Fruit fly (Drosophila melanogaster) whole organism, embryonic: ENCODE results near the gene CG33258.

Experiments used
- Atf-2 ChIP-seq: fragments of 200-800 bp; sonication (Bioruptor generic); optimal IDR thresholded peaks from 2 replicates; lab custom pipeline; 2016; ENCODE audit warnings: missing biosample characterization, missing genetic modification characterization
- CG11504 ChIP-seq: fragments of 200-800 bp; sonication (Bioruptor generic); optimal IDR thresholded peaks from 3 replicates; lab custom pipeline; 2019; ENCODE audit warnings: missing biosample characterization, mild to moderate bottlenecking, missing genetic modification characterization, moderate library complexity
- CG12659 ChIP-seq: fragments of 200-800 bp; sonication (Bioruptor generic); optimal IDR thresholded peaks from 3 replicates; lab custom pipeline; 2017; ENCODE audit warnings: mild to moderate bottlenecking, missing biosample characterization, missing genetic modification reagents, missing genetic modification characterization
- CG13287 ChIP-seq: fragments of 200-800 bp; sonication (Bioruptor generic); IDR thresholded peaks from 2 replicates; pipeline ENCODE4 v1.3.6; 2022; ENCODE audit warnings: missing biosample characterization, missing genetic modification characterization; ENCODE audit not compliant: partially characterized antibody
- CG13424 ChIP-seq: fragments of 200-800 bp; sonication (Bioruptor generic); optimal IDR thresholded peaks from 2 replicates; lab custom pipeline; 2019; ENCODE audit warnings: missing biosample characterization, mild to moderate bottlenecking, missing genetic modification characterization, moderate library complexity
- CG15601 ChIP-seq: fragments of 200-800 bp; sonication (Bioruptor generic); optimal IDR thresholded peaks from 3 replicates; lab custom pipeline; 2019; ENCODE audit warnings: missing biosample characterization, mild to moderate bottlenecking, missing genetic modification characterization, moderate library complexity
- CG16779 ChIP-seq: fragments of 200-800 bp; sonication (Bioruptor generic); IDR thresholded peaks from 2 replicates; pipeline ENCODE4 v1.3.6; 2022; ENCODE audit warnings: missing biosample characterization, missing genetic modification characterization
- CG2129 ChIP-seq: fragments of 200-800 bp; sonication (Bioruptor generic); IDR thresholded peaks from 2 replicates; pipeline ENCODE4 v1.3.6; 2022; ENCODE audit warnings: missing biosample characterization, missing genetic modification characterization; ENCODE audit not compliant: partially characterized antibody
- CG2202 ChIP-seq: fragments of 200-800 bp; sonication (Bioruptor generic); optimal IDR thresholded peaks from 2 replicates; lab custom pipeline; 2018; ENCODE audit warnings: missing biosample characterization, mild to moderate bottlenecking, missing genetic modification characterization
- CG31441 ChIP-seq: fragments of 200-800 bp; sonication (Bioruptor generic); IDR thresholded peaks from 2 replicates; pipeline ENCODE4 v1.3.6; 2022; ENCODE audit warnings: missing biosample characterization, missing genetic modification characterization
- CG33557 ChIP-seq: fragments of 200-800 bp; sonication (Bioruptor generic); optimal IDR thresholded peaks from 2 replicates; lab custom pipeline; 2019; ENCODE audit warnings: missing biosample characterization, mild to moderate bottlenecking, missing genetic modification characterization, moderate library complexity
- CG3407 ChIP-seq: fragments of 200-800 bp; sonication (Bioruptor generic); optimal IDR thresholded peaks from 2 replicates; lab custom pipeline; 2018; ENCODE audit warnings: missing biosample characterization, mild to moderate bottlenecking, missing genetic modification characterization
- CG34422 ChIP-seq: fragments of 200-800 bp; sonication (Bioruptor generic); IDR thresholded peaks from 3 replicates; pipeline ENCODE4 v1.3.6; 2022; ENCODE audit warnings: missing biosample characterization, missing genetic modification characterization
- CG3726 ChIP-seq: fragments of 200-800 bp; sonication (Bioruptor generic); IDR thresholded peaks from 3 replicates; pipeline ENCODE4, ENCODE4 v1.3.6; 2022; ENCODE audit warnings: missing biosample characterization, missing genetic modification characterization
- CG3847 ChIP-seq: fragments of 200-800 bp; sonication (Bioruptor generic); IDR thresholded peaks from 2 replicates; pipeline ENCODE4 v1.3.6; 2022; ENCODE audit warnings: missing biosample characterization, missing genetic modification characterization
- CG4328 ChIP-seq: fragments of 200-800 bp; sonication (Bioruptor generic); optimal IDR thresholded peaks from 3 replicates; lab custom pipeline; 2017; ENCODE audit warnings: missing biosample characterization, missing genetic modification reagents, missing genetic modification characterization
- CG4730 ChIP-seq: fragments of 200-800 bp; sonication (Bioruptor generic); IDR thresholded peaks from 2 replicates; pipeline ENCODE4 v1.3.6; 2022; ENCODE audit warnings: missing biosample characterization, missing genetic modification characterization
- CG7745 ChIP-seq: fragments of 200-800 bp; sonication (Bioruptor generic); optimal IDR thresholded peaks from 2 replicates; lab custom pipeline; 2018; ENCODE audit warnings: missing biosample characterization, mild to moderate bottlenecking, missing genetic modification characterization, moderate library complexity
- CG7987 ChIP-seq: fragments of 200-800 bp; sonication (Bioruptor generic); optimal IDR thresholded peaks from 2 replicates; lab custom pipeline; 2018; ENCODE audit warnings: missing biosample characterization, mild to moderate bottlenecking, missing genetic modification characterization, moderate library complexity
- CG8290 ChIP-seq, 3 experiments: fragments of 200-800 bp; sonication (Bioruptor generic); optimal IDR thresholded peaks; 2 replicates each; lab custom pipeline; 2016 to 2019; ENCODE audit warnings: missing biosample characterization in 3 of 3, missing genetic modification characterization in 3 of 3, mild to moderate bottlenecking in 2 of 3, moderate library complexity in 1 of 3
- CG9797 ChIP-seq: fragments of 200-800 bp; sonication (Bioruptor generic); optimal IDR thresholded peaks from 3 replicates; lab custom pipeline; 2018; ENCODE audit warnings: missing biosample characterization, mild to moderate bottlenecking, missing genetic modification characterization
- CG9876 ChIP-seq: fragments of 200-800 bp; sonication (Bioruptor generic); optimal IDR thresholded peaks from 2 replicates; lab custom pipeline; 2016; ENCODE audit warnings: missing biosample characterization, missing genetic modification characterization
- Dbx ChIP-seq: fragments of 200-800 bp; sonication (Bioruptor generic); IDR thresholded peaks from 3 replicates; pipeline ENCODE4 v1.3.6; 2022; ENCODE audit warnings: missing biosample characterization, missing genetic modification characterization
- Doc2 ChIP-seq: fragments of 200-800 bp; sonication (Bioruptor generic); IDR thresholded peaks from 2 replicates; pipeline ENCODE4 v1.3.6; 2022; ENCODE audit warnings: missing biosample characterization, missing genetic modification characterization
- Dref ChIP-seq: fragments of 200-800 bp; sonication (Bioruptor generic); IDR thresholded peaks from 2 replicates; pipeline ENCODE4 v1.3.6; 2022; ENCODE audit warnings: missing biosample characterization, missing genetic modification characterization
- H2.0 ChIP-seq: fragments of 200-800 bp; sonication (Bioruptor generic); IDR thresholded peaks from 2 replicates; pipeline ENCODE4 v1.3.6; 2022; ENCODE audit warnings: missing biosample characterization, missing genetic modification characterization
- HHEX ChIP-seq: fragments of 200-800 bp; sonication (Bioruptor generic); optimal IDR thresholded peaks from 3 replicates; lab custom pipeline; 2017; ENCODE audit warnings: missing biosample characterization, mild to moderate bottlenecking, missing genetic modification characterization, missing genetic modification reagents
- Hr3 ChIP-seq: fragments of 200-800 bp; sonication (Bioruptor generic); optimal IDR thresholded peaks from 3 replicates; lab custom pipeline; 2016; ENCODE audit warnings: missing biosample characterization, missing genetic modification characterization
- Hr39 ChIP-seq: fragments of >200 bp; optimal IDR thresholded peaks from 2 replicates; lab custom pipeline; 2017
- Jarid2 ChIP-seq: fragments of 200-800 bp; sonication (Bioruptor generic); optimal IDR thresholded peaks from 3 replicates; lab custom pipeline; 2017; ENCODE audit warnings: mild to moderate bottlenecking, missing biosample characterization, missing genetic modification reagents, missing genetic modification characterization
- MBD-R2 ChIP-seq: fragments of 200-800 bp; sonication (Bioruptor generic); IDR thresholded peaks from 2 replicates; pipeline ENCODE4 v1.3.6; 2022; ENCODE audit warnings: missing biosample characterization, missing genetic modification characterization
- Nf-YA ChIP-seq: fragments of 200-800 bp; sonication (Bioruptor generic); IDR thresholded peaks from 2 replicates; pipeline ENCODE4 v1.3.6; 2022; ENCODE audit warnings: missing biosample characterization, missing genetic modification characterization
- Opbp ChIP-seq: fragments of 200-800 bp; sonication (Bioruptor generic); IDR thresholded peaks from 3 replicates; pipeline ENCODE4 v1.3.6; 2022; ENCODE audit warnings: missing biosample characterization, missing genetic modification characterization; ENCODE audit not compliant: partially characterized antibody
- Rfx ChIP-seq: fragments of 200-800 bp; sonication (Bioruptor generic); IDR thresholded peaks from 2 replicates; pipeline ENCODE4 v1.3.6; 2022; ENCODE audit warnings: missing biosample characterization, missing genetic modification characterization
- Sry-β ChIP-seq: fragments of 200-800 bp; sonication (Bioruptor generic); optimal IDR thresholded peaks from 2 replicates; lab custom pipeline; 2018; ENCODE audit warnings: missing biosample characterization, mild to moderate bottlenecking, missing genetic modification characterization, moderate library complexity
- Sry-δ ChIP-seq: fragments of 200-800 bp; sonication (Bioruptor generic); optimal IDR thresholded peaks from 2 replicates; lab custom pipeline; 2016; ENCODE audit warnings: missing biosample characterization, missing genetic modification characterization
- Tbp ChIP-seq: fragments of >200 bp; optimal IDR thresholded peaks from 2 replicates; lab custom pipeline; 2018; ENCODE audit warnings: missing biosample characterization, missing genetic modification characterization
- abd-A ChIP-seq: fragments of 200-800 bp; sonication (Bioruptor generic); optimal IDR thresholded peaks from 3 replicates; lab custom pipeline; 2019; ENCODE audit warnings: missing biosample characterization, mild to moderate bottlenecking, missing genetic modification characterization, moderate library complexity
- al ChIP-seq: fragments of 200-800 bp; sonication (Bioruptor generic); IDR thresholded peaks from 2 replicates; pipeline ENCODE4 v1.3.6; 2022; ENCODE audit warnings: missing biosample characterization, missing genetic modification characterization
- corto ChIP-seq: fragments of 200-800 bp; sonication (Bioruptor generic); optimal IDR thresholded peaks from 2 replicates; lab custom pipeline; 2016; ENCODE audit warnings: missing biosample characterization, mild to moderate bottlenecking, missing genetic modification characterization, moderate library complexity
- da ChIP-seq: fragments of 200-800 bp; sonication (Bioruptor generic); optimal IDR thresholded peaks from 2 replicates; lab custom pipeline; 2016; ENCODE audit warnings: missing biosample characterization, missing genetic modification characterization
- disco-r ChIP-seq: fragments of 200-800 bp; sonication (Bioruptor generic); optimal IDR thresholded peaks from 2 replicates; lab custom pipeline; 2016; ENCODE audit warnings: missing biosample characterization, missing genetic modification characterization
- dpn ChIP-seq, 2 experiments: fragments of 200-800 bp; sonication (Bioruptor generic); optimal IDR thresholded peaks; 3 replicates each; lab custom pipeline; 2016; ENCODE audit warnings: missing biosample characterization in 2 of 2, missing genetic modification characterization in 2 of 2
- hkb ChIP-seq, 2 experiments: fragments of 200-800 bp in 1 of 2; fragments of >200 bp in 1 of 2; sonication (Bioruptor generic) in 1 of 2; IDR thresholded peaks in 1 of 2; optimal IDR thresholded peaks in 1 of 2; 2 replicates each; pipeline versions ENCODE4 v1.3.6 to Lab custom; 2017 to 2022; ENCODE audit warnings: missing biosample characterization in 1 of 2, missing genetic modification characterization in 1 of 2
- mld ChIP-seq: fragments of 200-800 bp; sonication (Bioruptor generic); IDR thresholded peaks from 3 replicates; pipeline ENCODE4 v1.3.6; 2022; ENCODE audit warnings: missing biosample characterization, missing genetic modification characterization; ENCODE audit not compliant: partially characterized antibody
- phol ChIP-seq: fragments of 200-800 bp; sonication (Bioruptor generic); optimal IDR thresholded peaks from 3 replicates; lab custom pipeline; 2018; ENCODE audit warnings: missing biosample characterization, mild to moderate bottlenecking, missing genetic modification characterization, moderate library complexity
- repo ChIP-seq: fragments of 200-800 bp; sonication (Bioruptor generic); optimal IDR thresholded peaks from 2 replicates; lab custom pipeline; 2016; ENCODE audit warnings: missing biosample characterization, missing genetic modification characterization
- toy ChIP-seq: fragments of 200-800 bp; sonication (Bioruptor generic); IDR thresholded peaks from 2 replicates; pipeline ENCODE4 v1.3.6; 2022; ENCODE audit warnings: missing biosample characterization, missing genetic modification characterization
- vnd ChIP-seq: fragments of 200-800 bp; sonication (Bioruptor generic); IDR thresholded peaks from 3 replicates; pipeline ENCODE4 v1.3.6; 2022; ENCODE audit warnings: missing biosample characterization, missing genetic modification characterization; ENCODE audit not compliant: partially characterized antibody
- wdn ChIP-seq: fragments of 200-800 bp; sonication (Bioruptor generic); IDR thresholded peaks from 2 replicates; pipeline ENCODE4 v1.3.6; 2022; ENCODE audit warnings: missing biosample characterization, missing genetic modification characterization

CG33258 gene

DNA sequence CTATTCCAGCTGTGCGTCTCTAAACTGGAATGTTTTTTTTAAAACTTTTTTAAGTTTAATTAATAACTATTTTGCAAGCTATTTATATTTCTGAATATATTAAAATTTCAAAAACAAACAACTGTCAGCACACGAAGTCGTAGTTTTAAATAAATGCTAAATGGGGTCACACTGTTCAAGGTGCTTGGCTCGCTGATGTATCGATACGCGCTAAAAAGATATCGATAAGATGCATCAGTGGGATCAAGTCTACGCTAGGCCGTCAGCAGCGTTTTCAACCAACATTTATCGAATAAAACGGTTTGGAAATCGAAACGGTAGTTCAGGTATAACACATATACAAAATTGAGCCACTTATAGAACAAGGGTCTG, 31.5 kb upstream of the CG33258 start, which contains the start of gene Diap1 (continued):
- no peak for TF ChIP-seq dpn (GFP tag; optimal IDR thresholded peaks at IDR 0.05; lab: Kevin White, UChicago)
- TF ChIP-seq CG3407 (GFP tag; lab: Kevin White, UChicago), result no peak
- TF ChIP-seq Opbp (GFP tag; lab: Robert Waterston, UW), result peak; percentile 81; the same call in 2 of the 3 replicates
- TF ChIP-seq CG9876 (GFP tag; lab: Kevin White, UChicago), result no peak
- no peak for TF ChIP-seq CG3726 (GFP tag; lab: Robert Waterston, UW)
- TF ChIP-seq CG34422, result no peak
- no peak for TF ChIP-seq Tbp (GFP tag; lab: Kevin White, UChicago)
- TF ChIP-seq CG13287, result peak; percentile 94
- peak; percentile 23 for TF ChIP-seq CG11504 (tag; lab: Kevin White, UChicago)
- peak; percentile 52 for TF ChIP-seq hkb (optimal IDR thresholded peaks at IDR 0.05; lab: Kevin White, UChicago)
- TF ChIP-seq hkb (GFP tag; IDR thresholded peaks at IDR 0.05; lab: Robert Waterston, UW), result no peak
- TF ChIP-seq CG31441 (GFP tag; lab: Robert Waterston, UW), result no peak
- TF ChIP-seq H2.0 (GFP tag; lab: Robert Waterston, UW), result no peak
- TF ChIP-seq CG15601 (tag; lab: Kevin White, UChicago), result no peak
- 0 out of 2 replicates have a peak, but pooled peaks have one; percentile 26 for TF ChIP-seq CG3847 (GFP tag; lab: Robert Waterston, UW)
- TF ChIP-seq CG13424 (tag; lab: Kevin White, UChicago), result no peak
- TF ChIP-seq Rfx (GFP tag; lab: Robert Waterston, UW), result no peak
- TF ChIP-seq Sry-δ (GFP tag; lab: Kevin White, UChicago), result peak; percentile 90
- no peak for TF ChIP-seq disco-r (GFP tag; lab: Kevin White, UChicago)
- no peak for TF ChIP-seq Hr39 (lab: Kevin White, UChicago)
- TF ChIP-seq repo, result no peak
- TF ChIP-seq mld (GFP tag; lab: Robert Waterston, UW), result peak; percentile 67; the same call in 2 of the 3 replicates
- no peak for TF ChIP-seq da (GFP tag; lab: Kevin White, UChicago)
- TF ChIP-seq wdn (GFP tag; lab: Robert Waterston, UW), result no peak
- TF ChIP-seq Sry-β, result peak; percentile 82
- no peak; the same call in 2 of the 3 replicates for TF ChIP-seq Dbx (GFP tag; lab: Robert Waterston, UW)
- TF ChIP-seq vnd (GFP tag; lab: Robert Waterston, UW), result peak; percentile 81; the same call in 2 of the 3 replicates
- peak; percentile 34 for TF ChIP-seq CG7987 (GFP tag; lab: Kevin White, UChicago)
- TF ChIP-seq al (GFP tag; lab: Robert Waterston, UW), result no peak
- peak; percentile 100 for TF ChIP-seq Dref
- no peak for TF ChIP-seq CG33557 (GFP tag; lab: Kevin White, UChicago)
- TF ChIP-seq Jarid2, result no peak
- no peak for TF ChIP-seq Nf-YA (GFP tag; lab: Robert Waterston, UW)
- no peak for TF ChIP-seq CG7745
- peak; percentile 7 for TF ChIP-seq abd-A (tag; lab: Kevin White, UChicago)
- peak; percentile 40 for TF ChIP-seq phol (tag; lab: Kevin White, UChicago)
- no peak for TF ChIP-seq toy (GFP tag; lab: Robert Waterston, UW)
- TF ChIP-seq CG12659 (GFP tag; lab: Kevin White, UChicago), result peak; percentile 18
- TF ChIP-seq Atf-2, result no peak
- TF ChIP-seq corto, result no peak
- no peak for TF ChIP-seq CG16779 (GFP tag; lab: Robert Waterston, UW)
- TF ChIP-seq CG2202, result no peak
- no peak for TF ChIP-seq CG4328 (GFP tag; lab: Kevin White, UChicago)
- TF ChIP-seq Doc2 (GFP tag; lab: Robert Waterston, UW), result no peak
- TF ChIP-seq CG9797, result peak; percentile 62
- no peak for TF ChIP-seq MBD-R2
- no peak for TF ChIP-seq Hr3 (GFP tag; lab: Kevin White, UChicago)
- peak; percentile 72 for TF ChIP-seq CG8290 (GFP tag; optimal IDR thresholded peaks at IDR 0.05; lab: Kevin White, UChicago)
- peak in 1 of 2 experiments; percentile 59 for TF ChIP-seq CG8290 (tag; optimal IDR thresholded peaks at IDR 0.05; lab: Kevin White, UChicago)
- TF ChIP-seq CG2129 (GFP tag; lab: Robert Waterston, UW), result peak; percentile 89
- TF ChIP-seq HHEX (GFP tag; lab: Kevin White, UChicago), result no peak
- no peak for TF ChIP-seq CG4730 (GFP tag; lab: Robert Waterston, UW)
